Worm (Caenorhabditis elegans) whole organism, L3 larva: ENCODE data around the gene emc-5.

ENCODE experiments used
- ZK546.5 ChIP-seq: sonication (generic microtip); optimal IDR thresholded peaks from 2 replicates; lab custom pipeline; 2017; ENCODE audit warnings: missing biosample characterization, missing genetic modification characterization
- ceh-16 ChIP-seq: sonication (generic microtip); optimal IDR thresholded peaks from 2 replicates; lab custom pipeline; 2017; ENCODE audit warnings: missing biosample characterization, missing genetic modification characterization
- elt-2 ChIP-seq: sonication (generic microtip); optimal IDR thresholded peaks from 2 replicates; lab custom pipeline; 2016; ENCODE audit warnings: missing genetic modification reagents, mild to moderate bottlenecking, missing genetic modification characterization, missing compliant biosample characterization
- elt-3 ChIP-seq, 3 experiments: fragments of 150-350 bp in 1 of 3; sonication (generic microtip) in 2 of 3; optimal IDR thresholded peaks; 2 replicates in 2 of 3; 4 replicates in 1 of 3; lab custom pipeline; 2014 to 2017; ENCODE audit warnings: missing biosample characterization in 3 of 3, missing genetic modification characterization in 3 of 3
- mdl-1 ChIP-seq: fragments of 150-350 bp; optimal IDR thresholded peaks from 2 replicates; lab custom pipeline; 2014; ENCODE audit warnings: missing biosample characterization, missing genetic modification characterization
- nhr-11 ChIP-seq: fragments of 150-350 bp; optimal IDR thresholded peaks from 2 replicates; lab custom pipeline; 2014; ENCODE audit warnings: missing biosample characterization, missing genetic modification characterization
- nhr-28 ChIP-seq: fragments of 150-350 bp; optimal IDR thresholded peaks from 2 replicates; lab custom pipeline; 2014; ENCODE audit warnings: missing biosample characterization, missing genetic modification characterization
- nhr-43 ChIP-seq: sonication (generic microtip); optimal IDR thresholded peaks from 2 replicates; lab custom pipeline; 2016; ENCODE audit warnings: mild to moderate bottlenecking, missing genetic modification characterization, missing compliant biosample characterization; ENCODE audit not compliant: poor library complexity, severe bottlenecking
- pqm-1 ChIP-seq: fragments of 150-350 bp; optimal IDR thresholded peaks from 2 replicates; lab custom pipeline; 2017; ENCODE audit warnings: missing biosample characterization, missing genetic modification characterization, inconsistent platforms
- unc-62 ChIP-seq: fragments of 150-350 bp; sonication (generic microtip); optimal IDR thresholded peaks from 4 replicates; lab custom pipeline; 2014; ENCODE audit warnings: missing biosample characterization, missing genetic modification reagents, missing genetic modification characterization
- ztf-11 ChIP-seq: fragments of 150-350 bp; optimal IDR thresholded peaks from 2 replicates; lab custom pipeline; 2014; ENCODE audit warnings: missing biosample characterization, missing genetic modification characterization

DNA sequence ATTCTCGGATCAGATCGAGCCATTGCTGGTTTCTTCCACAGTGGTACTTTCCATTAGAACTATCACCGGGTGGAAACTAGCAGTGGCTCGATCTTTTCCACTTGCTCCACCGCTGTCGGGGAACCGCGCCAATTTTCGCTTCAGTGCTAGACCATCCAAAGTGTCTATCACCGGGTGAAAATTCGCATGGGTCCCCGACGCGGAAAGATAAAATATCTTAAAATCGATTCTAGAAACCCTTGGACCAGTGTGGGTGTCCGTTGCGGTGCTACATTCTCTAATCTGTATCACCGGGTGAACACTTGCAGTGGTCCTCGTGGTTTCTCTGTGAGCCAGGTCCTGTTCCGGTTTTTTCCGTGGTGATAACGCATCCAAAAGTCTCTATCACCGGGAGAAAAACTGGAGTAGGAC, 41.0 kb downstream of the emc-5 start:
- TF ChIP-seq elt-2 (tag; lab: Kevin White, UChicago) (no peak), pqm-1 (tag; lab: Kevin White, UChicago) (no peak), unc-62 (GFP tag; lab: Kevin White, UChicago) (no peak), ztf-11 (tag; lab: Kevin White, UChicago) (no peak), mdl-1 (tag; lab: Kevin White, UChicago) (no peak), elt-3 (tag; optimal IDR thresholded peaks at IDR 0.05; lab: Kevin White, UChicago) (no peak), nhr-28 (tag; lab: Kevin White, UChicago) (no peak), ZK546.5 (no peak), nhr-11 (no peak), nhr-43 (tag; lab: Kevin White, UChicago) (no peak), ceh-16 (no peak)
